Worm (Caenorhabditis elegans) whole organism, young adult: ENCODE measurements around the gene rbm-26.

Experiments
- B0261.1 ChIP-seq: sonication (generic microtip); optimal IDR thresholded peaks from 2 replicates; lab custom pipeline; 2016; ENCODE audit warnings: mild to moderate bottlenecking, missing genetic modification characterization, moderate library complexity, missing compliant biosample characterization
- B0336.3 ChIP-seq: fragments of 200-800 bp; sonication (Bioruptor generic); IDR thresholded peaks from 2 replicates; pipeline ENCODE4 v1.3.6; 2022; ENCODE audit warnings: missing genetic modification characterization, missing compliant biosample characterization
- D2030.7 ChIP-seq: fragments of 200-800 bp; sonication (Bioruptor generic); IDR thresholded peaks from 2 replicates; pipeline ENCODE4 v1.3.6; 2022; ENCODE audit warnings: missing genetic modification reagents, missing genetic modification characterization, missing compliant biosample characterization
- F10E7.11 ChIP-seq: sonication (generic microtip); optimal IDR thresholded peaks from 2 replicates; lab custom pipeline; 2017; ENCODE audit warnings: mild to moderate bottlenecking, missing genetic modification characterization, moderate library complexity, missing compliant biosample characterization
- F52B5.7 ChIP-seq: sonication (generic microtip); optimal IDR thresholded peaks from 2 replicates; lab custom pipeline; 2016; ENCODE audit warnings: mild to moderate bottlenecking, missing genetic modification characterization, missing compliant biosample characterization
- T07F8.4 ChIP-seq: sonication (generic microtip); optimal IDR thresholded peaks from 2 replicates; lab custom pipeline; 2016; ENCODE audit warnings: mild to moderate bottlenecking, missing genetic modification characterization, moderate library complexity, missing compliant biosample characterization
- Y53G8AR.9 ChIP-seq: fragments of 200-800 bp; sonication (Bioruptor generic); conservative IDR thresholded peaks from 2 replicates; pipeline ENCODE4 v1.3.6; 2022; ENCODE audit warnings: missing genetic modification reagents, missing genetic modification characterization, missing compliant biosample characterization
- Y67H2A.10 ChIP-seq: fragments of 200-800 bp; sonication (Bioruptor generic); conservative IDR thresholded peaks from 2 replicates; pipeline ENCODE4 v1.3.6; 2022; ENCODE audit warnings: missing genetic modification reagents, missing genetic modification characterization, missing compliant biosample characterization
- Y95B8A.8 ChIP-seq: fragments of 200-800 bp; sonication (Bioruptor generic); IDR thresholded peaks from 2 replicates; pipeline ENCODE4 v1.3.6; 2022; ENCODE audit warnings: missing genetic modification reagents, missing genetic modification characterization, missing compliant biosample characterization
- ama-1 ChIP-seq, 3 experiments: fragments of 150-350 bp in 1 of 3; sonication (generic microtip) in 2 of 3; optimal IDR thresholded peaks; 2 replicates each; lab custom pipeline; 2014 to 2018; ENCODE audit warnings: missing biosample characterization in 2 of 3, missing genetic modification characterization in 2 of 3, missing genetic modification reagents in 2 of 3
- aptf-3 ChIP-seq: fragments of 200-800 bp; sonication (Bioruptor generic); IDR thresholded peaks from 2 replicates; pipeline ENCODE4 v1.3.6; 2022; ENCODE audit warnings: missing genetic modification characterization, missing compliant biosample characterization
- attf-3 ChIP-seq: fragments of 200-800 bp; sonication (Bioruptor generic); conservative IDR thresholded peaks from 2 replicates; pipeline ENCODE4 v1.3.6; 2022; ENCODE audit warnings: missing genetic modification reagents, missing genetic modification characterization, missing compliant biosample characterization
- attf-5 ChIP-seq: fragments of 200-800 bp; sonication (Bioruptor generic); optimal IDR thresholded peaks from 2 replicates; lab custom pipeline; 2018; ENCODE audit warnings: mild to moderate bottlenecking, missing genetic modification characterization, missing compliant biosample characterization
- attf-6 ChIP-seq: fragments of 200-800 bp; sonication (Bioruptor generic); IDR thresholded peaks from 2 replicates; pipeline ENCODE4 v1.3.6; 2022; ENCODE audit warnings: missing genetic modification reagents, missing genetic modification characterization, missing compliant biosample characterization
- ccch-3 ChIP-seq: fragments of 200-800 bp; sonication (Bioruptor generic); optimal IDR thresholded peaks from 2 replicates; lab custom pipeline; 2018; ENCODE audit warnings: mild to moderate bottlenecking, missing genetic modification characterization, missing compliant biosample characterization
- ceh-100 ChIP-seq: fragments of 200-800 bp; sonication (Bioruptor generic); IDR thresholded peaks from 2 replicates; pipeline ENCODE4 v1.3.6; 2022; ENCODE audit warnings: missing genetic modification reagents, missing genetic modification characterization, missing compliant biosample characterization
- ceh-27 ChIP-seq: fragments of 200-800 bp; sonication (Bioruptor generic); optimal IDR thresholded peaks from 2 replicates; lab custom pipeline; 2018; ENCODE audit warnings: mild to moderate bottlenecking, missing genetic modification characterization, moderate library complexity, missing compliant biosample characterization
- ceh-40 ChIP-seq: fragments of 200-800 bp; sonication (Bioruptor generic); IDR thresholded peaks from 2 replicates; pipeline ENCODE4 v1.3.6; 2022; ENCODE audit warnings: missing genetic modification characterization, missing compliant biosample characterization
- ceh-58 ChIP-seq: fragments of 200-800 bp; sonication (Bioruptor generic); IDR thresholded peaks from 2 replicates; pipeline ENCODE4 v1.3.6; 2022; ENCODE audit warnings: missing genetic modification characterization, missing compliant biosample characterization
- dox-1 ChIP-seq: fragments of 200-800 bp; sonication (Bioruptor generic); IDR thresholded peaks from 2 replicates; pipeline ENCODE4 v1.3.6; 2022; ENCODE audit warnings: missing genetic modification reagents, missing genetic modification characterization, missing compliant biosample characterization
- efl-1 ChIP-seq: fragments of 150-350 bp; optimal IDR thresholded peaks from 2 replicates; lab custom pipeline; 2014; ENCODE audit warnings: missing biosample characterization, missing genetic modification reagents, missing genetic modification characterization
- egl-18 ChIP-seq: fragments of 200-800 bp; sonication (Bioruptor generic); IDR thresholded peaks from 2 replicates; pipeline ENCODE4 v1.3.6; 2022; ENCODE audit warnings: missing genetic modification reagents, missing genetic modification characterization, missing compliant biosample characterization
- egrh-3 ChIP-seq: fragments of 200-800 bp; sonication (Bioruptor generic); IDR thresholded peaks from 2 replicates; pipeline ENCODE4 v1.3.6; 2022; ENCODE audit warnings: missing genetic modification reagents, missing genetic modification characterization, missing compliant biosample characterization
- ekl-4 ChIP-seq: fragments of 200-800 bp; sonication (Bioruptor generic); IDR thresholded peaks from 2 replicates; pipeline ENCODE4 v1.3.6; 2022; ENCODE audit warnings: missing genetic modification reagents, missing genetic modification characterization, missing compliant biosample characterization
- gei-17 ChIP-seq: fragments of 200-800 bp; sonication (Bioruptor generic); optimal IDR thresholded peaks from 2 replicates; lab custom pipeline; 2018; ENCODE audit warnings: mild to moderate bottlenecking, missing genetic modification characterization, missing compliant biosample characterization
- hrde-1 ChIP-seq: sonication (generic microtip); optimal IDR thresholded peaks from 2 replicates; lab custom pipeline; 2016; ENCODE audit warnings: missing genetic modification characterization, mild to moderate bottlenecking, missing compliant biosample characterization, moderate library complexity, missing genotype, missing genetic modification reagents, borderline replicate concordance
- let-607 ChIP-seq, 2 experiments: fragments of 200-800 bp in 1 of 2; sonication (Bioruptor generic) in 1 of 2; sonication (generic microtip) in 1 of 2; optimal IDR thresholded peaks; 2 replicates each; lab custom pipeline; 2016 to 2018; ENCODE audit warnings: mild to moderate bottlenecking in 2 of 2, missing compliant biosample characterization in 2 of 2, missing genetic modification characterization in 2 of 2, moderate library complexity in 2 of 2, missing genotype in 1 of 2
- lin-26 ChIP-seq: fragments of 200-800 bp; sonication (Bioruptor generic); IDR thresholded peaks from 2 replicates; pipeline ENCODE4 v1.3.6; 2022; ENCODE audit warnings: missing genetic modification reagents, missing genetic modification characterization, missing compliant biosample characterization
- lin-40 ChIP-seq: sonication (generic microtip); optimal IDR thresholded peaks from 2 replicates; lab custom pipeline; 2016; ENCODE audit warnings: missing genetic modification characterization, mild to moderate bottlenecking, missing compliant biosample characterization, missing genotype, missing genetic modification reagents
- lin-54 ChIP-seq: fragments of 200-800 bp; sonication (Bioruptor generic); optimal IDR thresholded peaks from 2 replicates; lab custom pipeline; 2018; ENCODE audit warnings: mild to moderate bottlenecking, missing genetic modification characterization, missing compliant biosample characterization
- lsl-1 ChIP-seq: fragments of 200-800 bp; sonication (Bioruptor generic); optimal IDR thresholded peaks from 2 replicates; lab custom pipeline; 2018; ENCODE audit warnings: mild to moderate bottlenecking, missing genetic modification characterization, moderate library complexity, missing compliant biosample characterization
- madf-6 ChIP-seq: fragments of 200-800 bp; sonication (Bioruptor generic); IDR thresholded peaks from 2 replicates; pipeline ENCODE4 v1.3.6; 2022; ENCODE audit warnings: missing genetic modification reagents, missing genetic modification characterization, missing compliant biosample characterization
- nfya-1 ChIP-seq: sonication (generic microtip); optimal IDR thresholded peaks from 2 replicates; lab custom pipeline; 2017; ENCODE audit warnings: antibody characterized with exemption, missing compliant biosample characterization, missing genetic modification characterization, borderline replicate concordance; ENCODE audit not compliant: insufficient read depth
- nfya-2 ChIP-seq: fragments of 200-800 bp; sonication (Bioruptor generic); IDR thresholded peaks from 2 replicates; pipeline ENCODE4 v1.3.6; 2022; ENCODE audit warnings: missing genetic modification reagents, missing genetic modification characterization, missing compliant biosample characterization
- nfyb-1 ChIP-seq: fragments of 200-800 bp; sonication (Bioruptor generic); IDR thresholded peaks from 2 replicates; pipeline ENCODE4 v1.3.6; 2022; ENCODE audit warnings: missing genetic modification reagents, missing genetic modification characterization, missing compliant biosample characterization
- nhr-80 ChIP-seq: sonication (generic microtip); optimal IDR thresholded peaks from 2 replicates; lab custom pipeline; 2016; ENCODE audit warnings: missing genetic modification characterization, missing compliant biosample characterization
- repo-1 ChIP-seq: sonication (generic microtip); optimal IDR thresholded peaks from 2 replicates; lab custom pipeline; 2017; ENCODE audit warnings: mild to moderate bottlenecking, missing genetic modification characterization, missing compliant biosample characterization
- snpc-3.4 ChIP-seq: sonication (generic microtip); optimal IDR thresholded peaks from 2 replicates; lab custom pipeline; 2017; ENCODE audit warnings: missing genetic modification characterization, mild to moderate bottlenecking, missing compliant biosample characterization, antibody characterized with exemption, moderate library complexity, missing genotype, missing genetic modification reagents
- snpc-4 ChIP-seq, 5 experiments: fragments of 150-350 bp in 1 of 5; sonication (generic microtip) in 4 of 5; optimal IDR thresholded peaks; 2 replicates each; lab custom pipeline; 2014 to 2018; ENCODE audit warnings: missing genetic modification characterization in 5 of 5, missing biosample characterization in 3 of 5, antibody characterized with exemption in 2 of 5, mild to moderate bottlenecking in 2 of 5, missing compliant biosample characterization in 2 of 5, missing genotype in 2 of 5, moderate library complexity in 2 of 5, missing genetic modification reagents in 1 of 5
- somi-1 ChIP-seq: fragments of 200-800 bp; sonication (Bioruptor generic); optimal IDR thresholded peaks from 2 replicates; lab custom pipeline; 2018; ENCODE audit warnings: mild to moderate bottlenecking, missing genetic modification characterization, missing compliant biosample characterization
- tbp1 ChIP-seq: fragments of 200-800 bp; sonication (Bioruptor generic); optimal IDR thresholded peaks from 2 replicates; lab custom pipeline; 2018; ENCODE audit warnings: mild to moderate bottlenecking, missing genetic modification characterization, missing compliant biosample characterization
- tlf-1 ChIP-seq: fragments of 200-800 bp; sonication (Bioruptor generic); optimal IDR thresholded peaks from 2 replicates; lab custom pipeline; 2018; ENCODE audit warnings: mild to moderate bottlenecking, missing genetic modification characterization, missing compliant biosample characterization
- unc-130 ChIP-seq: sonication (generic microtip); optimal IDR thresholded peaks from 2 replicates; lab custom pipeline; 2016; ENCODE audit warnings: missing genetic modification reagents, missing genetic modification characterization, missing compliant biosample characterization
- xnd-1 ChIP-seq: sonication (generic microtip); optimal IDR thresholded peaks from 2 replicates; lab custom pipeline; 2016; ENCODE audit warnings: missing genotype, missing genetic modification reagents, missing genetic modification characterization, missing compliant biosample characterization
- zim-3 ChIP-seq: sonication (generic microtip); optimal IDR thresholded peaks from 2 replicates; lab custom pipeline; 2017; ENCODE audit warnings: mild to moderate bottlenecking, missing genetic modification characterization, moderate library complexity, missing compliant biosample characterization
- ztf-22 ChIP-seq: fragments of 200-800 bp; sonication (Bioruptor generic); optimal IDR thresholded peaks from 2 replicates; lab custom pipeline; 2018; ENCODE audit warnings: mild to moderate bottlenecking, missing genetic modification characterization, moderate library complexity, missing compliant biosample characterization
- ztf-26 ChIP-seq: sonication (generic microtip); optimal IDR thresholded peaks from 2 replicates; lab custom pipeline; 2017; ENCODE audit warnings: missing genetic modification characterization, missing compliant biosample characterization
- ztf-3 ChIP-seq: fragments of 200-800 bp; sonication (Bioruptor generic); optimal IDR thresholded peaks from 2 replicates; lab custom pipeline; 2018; ENCODE audit warnings: mild to moderate bottlenecking, missing genetic modification characterization, missing compliant biosample characterization

Gene rbm-26

ce11 chrIII:5710676-5711075 lies 666 bp upstream of the rbm-26 start:
- TF ChIP-seq madf-6 (GFP tag; lab: Robert Waterston, UW) (peak; percentile 25; the same call in 1 of the 2 replicates), dox-1 (0 out of 2 replicates have a peak, but pooled peaks have one; percentile 20), ztf-22 (GFP tag; lab: Kevin White, UChicago) (no peak), nfya-1 (tag; lab: Kevin White, UChicago) (no peak), lin-54 (GFP tag; lab: Kevin White, UChicago) (no peak), ztf-3 (GFP tag; lab: Kevin White, UChicago) (no peak), ekl-4 (no peak), nhr-80 (peak; percentile 83), tbp1 (peak; percentile 6), snpc-4 (GFP tag; optimal IDR thresholded peaks at IDR 0.05; lab: Kevin White, UChicago) (no peak), snpc-4 (tag; optimal IDR thresholded peaks at IDR 0.05; lab: Kevin White, UChicago) (peak in 1 of 4 experiments; percentile 44), ceh-58 (GFP tag; lab: Robert Waterston, UW) (no peak), attf-3 (no peak), zim-3 (tag; lab: Kevin White, UChicago) (no peak), lin-26 (GFP tag; lab: Robert Waterston, UW) (no peak), lin-40 (tag; lab: Kevin White, UChicago) (peak; percentile 10), tlf-1 (no peak), F52B5.7 (no peak), somi-1 (no peak), Y67H2A.10 (GFP tag; lab: Robert Waterston, UW) (no peak), hrde-1 (tag; lab: Kevin White, UChicago) (no peak), efl-1 (GFP tag; lab: Kevin White, UChicago) (no peak), T07F8.4 (tag; lab: Kevin White, UChicago) (no peak), ceh-27 (GFP tag; lab: Kevin White, UChicago) (no peak), D2030.7 (no peak), Y95B8A.8 (GFP tag; lab: Robert Waterston, UW) (no peak), repo-1 (tag; lab: Kevin White, UChicago) (no peak), egrh-3 (GFP tag; lab: Robert Waterston, UW) (no peak), egl-18 (GFP tag; lab: Robert Waterston, UW) (no peak), attf-6 (GFP tag; lab: Robert Waterston, UW) (no peak), lsl-1 (GFP tag; lab: Kevin White, UChicago) (no peak), ceh-40 (no peak), ama-1 (optimal IDR thresholded peaks at IDR 0.05; lab: Kevin White, UChicago) (no peak), ama-1 (GFP tag; optimal IDR thresholded peaks at IDR 0.05; lab: Kevin White, UChicago) (peak in 1 of 2 experiments; percentile 22), let-607 (tag; optimal IDR thresholded peaks at IDR 0.05; lab: Kevin White, UChicago) (peak in 1 of 2 experiments; percentile 40), aptf-3 (GFP tag; lab: Robert Waterston, UW) (no peak), attf-5 (peak; percentile 12), B0261.1 (tag; lab: Kevin White, UChicago) (no peak), xnd-1 (tag; lab: Kevin White, UChicago) (no peak), ceh-100 (no peak), Y53G8AR.9 (GFP tag; lab: Robert Waterston, UW) (no peak), F10E7.11 (no peak), ccch-3 (no peak), unc-130 (GFP tag; lab: Kevin White, UChicago) (no peak), nfyb-1 (GFP tag; lab: Robert Waterston, UW) (no peak), snpc-3.4 (no peak), ztf-26 (tag; lab: Kevin White, UChicago) (peak; percentile 29), gei-17 (GFP tag; lab: Kevin White, UChicago) (no peak), B0336.3 (GFP tag; lab: Robert Waterston, UW) (peak; percentile 48; the same call in 1 of the 2 replicates), nfya-2 (GFP tag; lab: Robert Waterston, UW) (no peak)
